Worm (Caenorhabditis elegans) whole organism, midembryonic: ENCODE data around the gene magu-2.

ENCODE experiments used
- T22C8.4 ChIP-seq: fragments of 200-800 bp; sonication (Bioruptor generic); IDR thresholded peaks from 2 replicates; pipeline ENCODE4 v1.3.6; 2022; ENCODE audit warnings: missing genetic modification characterization, missing compliant biosample characterization
- cog-1 ChIP-seq: sonication (generic microtip); optimal IDR thresholded peaks from 2 replicates; lab custom pipeline; 2016; ENCODE audit warnings: missing genetic modification characterization, missing compliant biosample characterization
- flt-1 ChIP-seq: fragments of 200-800 bp; sonication (Bioruptor generic); IDR thresholded peaks from 2 replicates; pipeline ENCODE4 v1.3.6; 2022; ENCODE audit warnings: missing genetic modification characterization, missing compliant biosample characterization
- klf-2 ChIP-seq: fragments of 200-800 bp; sonication (Bioruptor generic); conservative IDR thresholded peaks from 2 replicates; pipeline ENCODE4 v1.3.6; 2022; ENCODE audit warnings: missing genetic modification reagents, missing genetic modification characterization, missing compliant biosample characterization
- med-1 ChIP-seq: sonication (generic microtip); optimal IDR thresholded peaks from 2 replicates; lab custom pipeline; 2017; ENCODE audit warnings: missing genetic modification characterization, mild to moderate bottlenecking, missing compliant biosample characterization, antibody characterized with exemption, missing genetic modification reagents; ENCODE audit not compliant: insufficient read depth
- ref-1 ChIP-seq: fragments of 200-800 bp; sonication (Bioruptor generic); conservative IDR thresholded peaks from 2 replicates; pipeline ENCODE4 v1.3.6; 2022; ENCODE audit warnings: missing genetic modification reagents, missing genetic modification characterization, missing compliant biosample characterization
- tab-1 ChIP-seq: fragments of 200-800 bp; sonication (Bioruptor generic); IDR thresholded peaks from 2 replicates; pipeline ENCODE4 v1.3.6; 2022; ENCODE audit warnings: missing genetic modification characterization, missing compliant biosample characterization
- ztf-23 ChIP-seq: fragments of 200-800 bp; sonication (Bioruptor generic); IDR thresholded peaks from 2 replicates; pipeline ENCODE4 v1.3.6; 2022; ENCODE audit warnings: missing genetic modification reagents, missing genetic modification characterization, missing compliant biosample characterization
- ztf-29 ChIP-seq: fragments of 200-800 bp; sonication (Bioruptor generic); IDR thresholded peaks from 2 replicates; pipeline ENCODE4 v1.3.6; 2022; ENCODE audit warnings: missing genetic modification reagents, missing genetic modification characterization, missing compliant biosample characterization

magu-2 gene

DNA sequence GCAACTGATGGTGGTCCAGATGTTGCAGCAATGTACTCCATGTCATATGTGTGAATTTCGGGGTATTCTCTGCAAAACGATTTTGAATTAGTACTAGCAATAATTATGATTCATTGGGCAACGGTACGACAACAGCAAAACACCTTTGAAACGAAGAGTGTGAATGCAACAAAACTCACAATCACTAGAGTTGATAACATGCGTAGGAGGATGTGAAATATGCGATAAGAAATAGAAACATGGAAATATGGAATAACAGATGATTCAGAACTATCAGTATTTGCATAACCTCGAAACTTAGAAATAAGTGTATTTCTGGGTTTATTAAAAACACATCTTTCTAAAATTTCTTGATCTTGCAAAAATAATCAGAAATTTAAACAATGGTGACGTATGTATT lies 5.3 kb downstream of the magu-2 start:
- TF ChIP-seq T22C8.4 (GFP tag; lab: Robert Waterston, UW), result no peak
- no peak for TF ChIP-seq med-1
- no peak for TF ChIP-seq ref-1
- no peak for TF ChIP-seq cog-1 (tag; lab: Kevin White, UChicago)
- TF ChIP-seq flt-1 (GFP tag; lab: Robert Waterston, UW), result no peak
- TF ChIP-seq klf-2, result no peak
- TF ChIP-seq tab-1, result no peak
- no peak for TF ChIP-seq ztf-23 (GFP tag; lab: Robert Waterston, UW)
- TF ChIP-seq ztf-29, result no peak

DNA sequence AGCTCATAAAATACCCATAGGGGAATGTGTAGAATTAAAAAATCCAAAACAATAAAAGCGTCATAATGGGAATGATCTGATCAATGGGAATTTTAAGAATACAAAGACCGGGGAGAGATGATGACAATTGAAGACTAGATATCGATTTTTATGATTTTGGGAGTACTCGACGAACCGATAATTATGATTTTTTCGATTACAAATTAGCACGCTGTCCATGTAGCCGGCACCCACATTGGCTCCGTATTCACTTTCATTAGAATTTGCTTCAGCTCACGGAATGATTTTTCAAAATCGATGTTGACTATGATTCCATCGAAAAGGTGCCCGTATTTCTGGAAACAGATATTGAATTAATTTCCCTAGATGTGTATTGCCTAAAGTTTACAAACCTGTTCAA lies 8.0 kb downstream of the magu-2 start:
- no peak for TF ChIP-seq med-1
- no peak for TF ChIP-seq ztf-23 (GFP tag; lab: Robert Waterston, UW)
- peak; percentile 51 for TF ChIP-seq T22C8.4 (GFP tag; lab: Robert Waterston, UW)

DNA sequence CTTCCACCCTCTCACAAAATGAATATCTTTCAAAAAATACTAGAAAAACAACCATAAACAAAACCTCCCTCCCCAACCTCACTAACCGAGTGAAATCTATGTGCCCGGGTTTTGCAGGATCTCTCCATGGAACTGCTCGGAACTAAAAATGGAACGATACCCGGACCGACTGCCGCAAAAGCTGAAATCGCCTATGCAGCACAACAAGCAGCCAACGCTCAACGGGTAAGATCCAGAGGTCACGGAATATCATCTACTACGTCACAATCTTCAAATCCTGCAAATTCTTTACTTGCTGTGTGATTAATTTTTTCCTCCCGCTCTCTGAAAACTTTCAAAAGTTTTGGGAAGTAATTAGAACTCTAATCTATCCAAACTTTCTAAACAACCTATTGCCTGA lies 11.5 kb downstream of the magu-2 start:
- no peak for TF ChIP-seq ztf-23 (GFP tag; lab: Robert Waterston, UW)
- no peak for TF ChIP-seq flt-1 (GFP tag; lab: Robert Waterston, UW)
- TF ChIP-seq tab-1, result no peak
- TF ChIP-seq ref-1, result no peak
- TF ChIP-seq ztf-29, result no peak
- no peak for TF ChIP-seq T22C8.4 (GFP tag; lab: Robert Waterston, UW)
- no peak for TF ChIP-seq cog-1 (tag; lab: Kevin White, UChicago)
- no peak for TF ChIP-seq klf-2
- TF ChIP-seq med-1, result no peak

DNA sequence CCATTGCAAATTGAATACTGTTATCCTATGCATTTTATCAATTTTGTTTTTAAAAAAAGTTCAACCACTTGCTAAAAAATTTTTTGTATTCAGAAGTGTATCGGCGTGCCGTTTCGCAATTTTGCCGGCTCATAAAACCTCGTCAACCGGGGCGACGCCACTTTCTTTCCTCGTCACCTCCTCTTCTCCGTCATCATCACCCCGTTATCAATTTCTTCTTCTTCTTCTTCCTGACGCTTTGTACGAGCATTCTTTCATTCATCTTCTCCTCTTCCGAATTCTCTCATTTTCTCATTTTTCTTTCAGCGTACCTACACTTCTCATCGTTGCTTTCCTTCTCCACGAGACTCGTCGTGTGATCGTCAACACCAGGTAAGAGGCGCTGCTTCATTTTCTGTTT lies 14.6 kb downstream of the magu-2 start, which contains the start of gene sup-37:
sup-37 (plus strand) TSS at position 301 of the 400 bp plus-strand sequence.
- no peak for TF ChIP-seq ref-1
- TF ChIP-seq ztf-23 (GFP tag; lab: Robert Waterston, UW), result no peak
- TF ChIP-seq med-1, result no peak
- no peak for TF ChIP-seq cog-1 (tag; lab: Kevin White, UChicago)
- no peak for TF ChIP-seq flt-1 (GFP tag; lab: Robert Waterston, UW)
- TF ChIP-seq T22C8.4 (GFP tag; lab: Robert Waterston, UW), result no peak
- no peak for TF ChIP-seq klf-2
- TF ChIP-seq tab-1, result no peak
- no peak for TF ChIP-seq ztf-29

DNA sequence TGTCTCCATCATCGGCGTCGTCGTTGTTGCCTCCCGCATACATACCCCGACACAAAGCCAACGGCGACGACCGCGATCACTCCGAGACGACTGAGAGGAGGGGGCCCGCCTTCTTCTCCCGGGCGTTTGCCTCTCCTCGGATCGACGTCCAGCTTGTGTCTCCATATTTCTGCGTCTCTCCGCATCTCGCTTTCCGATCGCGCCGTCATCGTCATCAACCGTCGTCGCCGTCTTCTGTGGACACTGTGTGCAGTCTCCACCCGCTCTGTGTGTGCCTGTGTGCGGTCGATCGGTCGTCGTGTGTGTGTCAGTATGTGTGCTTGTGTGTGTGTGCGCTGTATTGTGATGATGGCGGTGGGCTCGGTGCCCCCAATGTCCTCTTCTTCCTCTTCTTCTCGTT lies 15.3 kb downstream of the magu-2 start:
- TF ChIP-seq klf-2, result no peak
- peak; percentile 27 for TF ChIP-seq cog-1 (tag; lab: Kevin White, UChicago)
- no peak for TF ChIP-seq med-1
- TF ChIP-seq ref-1, result no peak
- no peak for TF ChIP-seq T22C8.4 (GFP tag; lab: Robert Waterston, UW)
- peak; percentile 75 for TF ChIP-seq ztf-29
- TF ChIP-seq tab-1, result peak; percentile 70; the same call in 1 of the 2 replicates
- TF ChIP-seq flt-1 (GFP tag; lab: Robert Waterston, UW), result peak; percentile 73
- TF ChIP-seq ztf-23 (GFP tag; lab: Robert Waterston, UW), result peak; percentile 60

DNA sequence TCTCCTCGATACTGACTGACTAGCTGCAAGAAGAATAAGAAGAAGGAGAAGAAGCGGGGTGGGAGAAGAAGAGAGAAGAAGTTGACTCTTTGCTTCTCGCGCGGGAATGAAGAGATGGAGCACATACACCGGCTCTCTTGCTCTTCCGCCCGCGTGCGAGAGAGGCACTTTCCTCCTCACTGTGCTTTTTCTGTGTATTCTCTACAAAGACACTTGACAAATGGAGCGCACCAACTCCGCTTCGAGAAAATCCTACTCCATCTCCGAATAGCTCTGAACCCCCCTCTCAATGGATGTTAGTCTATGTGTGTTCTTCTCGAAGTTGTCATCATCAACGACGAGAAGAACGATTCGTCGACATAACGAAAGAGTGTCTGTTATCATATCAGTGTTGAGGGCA lies 16.3 kb downstream of the magu-2 start:
- no peak for TF ChIP-seq T22C8.4 (GFP tag; lab: Robert Waterston, UW)
- TF ChIP-seq ztf-23 (GFP tag; lab: Robert Waterston, UW), result no peak
- TF ChIP-seq ref-1, result no peak
- TF ChIP-seq flt-1 (GFP tag; lab: Robert Waterston, UW), result no peak
- TF ChIP-seq cog-1 (tag; lab: Kevin White, UChicago), result no peak
- no peak for TF ChIP-seq med-1
- TF ChIP-seq klf-2, result no peak
- no peak for TF ChIP-seq ztf-29

DNA sequence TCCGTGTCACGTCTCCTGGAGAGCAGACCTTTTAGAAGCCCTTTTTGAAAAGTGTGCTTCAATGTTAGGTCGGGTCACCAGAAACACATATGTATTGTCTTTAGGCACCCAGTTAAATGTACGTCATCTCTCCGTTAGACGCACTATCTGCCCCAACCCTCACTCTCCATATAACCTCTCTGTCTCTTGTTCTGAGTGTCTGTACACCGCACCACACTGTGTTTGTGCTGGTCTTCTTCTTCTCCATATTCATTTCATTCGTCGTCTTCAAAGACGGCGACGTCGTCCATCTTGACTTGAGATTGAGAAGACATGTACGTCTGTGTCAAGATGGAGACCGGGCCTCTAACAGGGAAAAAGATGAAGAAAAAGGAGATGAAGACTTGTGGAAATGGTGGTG lies 18.7 kb downstream of the magu-2 start:
- TF ChIP-seq tab-1, result no peak
- no peak for TF ChIP-seq ztf-29
- no peak for TF ChIP-seq ztf-23 (GFP tag; lab: Robert Waterston, UW)
- no peak for TF ChIP-seq klf-2
- TF ChIP-seq med-1, result no peak
- TF ChIP-seq T22C8.4 (GFP tag; lab: Robert Waterston, UW), result no peak
- TF ChIP-seq ref-1, result no peak
- TF ChIP-seq flt-1 (GFP tag; lab: Robert Waterston, UW), result no peak
- no peak for TF ChIP-seq cog-1 (tag; lab: Kevin White, UChicago)

DNA sequence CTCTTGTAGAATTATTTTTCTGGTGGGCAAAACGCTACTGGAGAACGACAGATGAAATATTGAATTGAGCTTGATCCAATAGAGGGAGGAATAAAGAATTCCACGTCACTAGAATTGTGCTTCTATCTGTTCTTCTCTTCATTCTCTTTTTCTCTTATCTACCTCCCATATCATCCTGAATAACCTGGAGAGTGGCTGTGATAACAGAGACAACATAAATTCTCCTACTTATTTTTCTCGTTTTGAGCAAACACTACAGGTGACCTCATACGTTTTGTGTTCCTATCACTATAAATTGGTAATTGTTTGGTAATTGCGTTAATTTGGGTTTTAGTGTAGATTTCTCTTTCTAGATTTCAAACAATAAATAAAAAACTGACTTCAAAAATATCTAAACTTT lies 19.7 kb downstream of the magu-2 start:
- TF ChIP-seq med-1, result no peak
- TF ChIP-seq ztf-29, result no peak
- no peak for TF ChIP-seq klf-2
- no peak for TF ChIP-seq cog-1 (tag; lab: Kevin White, UChicago)
- TF ChIP-seq T22C8.4 (GFP tag; lab: Robert Waterston, UW), result no peak
- TF ChIP-seq tab-1, result no peak
- TF ChIP-seq ztf-23 (GFP tag; lab: Robert Waterston, UW), result no peak
- TF ChIP-seq flt-1 (GFP tag; lab: Robert Waterston, UW), result no peak
- no peak for TF ChIP-seq ref-1

DNA sequence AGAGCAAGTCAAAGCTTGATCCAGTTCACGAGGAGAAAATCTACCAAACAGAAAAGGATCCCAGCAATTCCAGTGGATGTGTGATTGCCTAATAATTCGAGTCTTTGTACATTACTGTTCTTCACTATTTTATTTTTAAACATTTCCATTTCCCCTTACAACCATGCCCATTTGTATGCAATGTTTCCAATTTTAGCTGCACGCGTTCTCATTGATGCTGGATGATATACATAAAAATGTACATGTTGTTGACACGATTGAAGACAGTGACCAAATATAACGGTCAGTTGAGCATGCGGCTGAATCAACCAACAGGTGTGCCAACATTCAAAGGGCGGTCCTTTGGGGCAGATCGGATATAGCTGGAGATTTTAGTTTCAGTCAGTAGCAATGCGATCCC lies 24.6 kb downstream of the magu-2 start, which contains the start of gene B0507.1:
B0507.1 (plus strand) TSS at position 301 of the 400 bp plus-strand sequence.
- TF ChIP-seq ztf-23 (GFP tag; lab: Robert Waterston, UW) (no peak), klf-2 (no peak), tab-1 (no peak), ztf-29 (no peak), med-1 (no peak), T22C8.4 (GFP tag; lab: Robert Waterston, UW) (no peak), flt-1 (GFP tag; lab: Robert Waterston, UW) (no peak), ref-1 (no peak), cog-1 (tag; lab: Kevin White, UChicago) (no peak)

DNA sequence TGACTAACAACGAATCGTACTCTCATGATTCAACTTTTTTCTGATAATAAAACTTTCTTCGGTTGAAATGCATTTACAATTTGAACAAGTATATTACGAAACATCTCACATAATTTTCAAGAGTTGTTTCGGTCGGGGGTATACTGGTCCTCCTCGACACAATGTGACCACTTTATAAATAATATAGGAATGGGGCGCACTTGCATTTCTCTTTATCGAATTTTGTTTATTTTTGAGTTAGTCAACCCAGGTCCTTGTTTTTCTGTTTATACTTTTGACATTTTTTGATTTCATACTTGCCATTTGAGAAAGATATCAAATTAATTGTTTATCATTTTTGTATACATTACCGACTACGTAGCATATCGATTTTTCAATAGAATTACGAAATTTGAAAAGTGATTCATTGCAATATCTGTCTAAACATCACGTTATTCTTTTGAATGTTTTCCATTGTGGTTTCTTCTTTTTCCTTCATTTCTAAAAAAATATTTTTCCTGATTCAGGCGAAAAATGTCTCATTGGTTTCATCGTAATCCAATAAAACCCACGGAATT lies 26.9 kb downstream of the magu-2 start, which contains the start of gene B0507.2:
B0507.2 (plus strand) TSS at position 507 of the 557 bp plus-strand sequence.
- TF ChIP-seq med-1 (no peak), ztf-29 (no peak), T22C8.4 (GFP tag; lab: Robert Waterston, UW) (no peak), ref-1 (no peak), tab-1 (no peak)

DNA sequence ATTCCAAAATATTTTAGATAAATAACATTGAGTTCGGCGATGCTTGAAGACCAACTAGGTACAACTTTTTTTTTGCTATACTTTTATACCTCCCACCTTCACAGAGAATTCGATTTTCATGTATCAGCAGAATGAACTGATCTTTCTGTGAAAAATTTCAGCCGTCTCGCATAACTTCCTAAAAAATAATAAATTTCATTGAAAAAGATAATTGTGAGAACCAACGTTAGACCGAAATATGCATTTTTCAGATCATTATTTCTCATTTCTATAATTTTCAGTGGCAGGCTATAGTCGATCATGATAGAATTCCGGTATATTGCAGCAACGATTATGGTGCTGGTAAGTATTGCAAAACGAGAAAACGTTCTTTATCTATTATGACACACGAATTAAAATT lies 29.2 kb downstream of the magu-2 start, which contains the start of gene srx-115:
srx-115 (plus strand) TSS at position 301 of the 400 bp plus-strand sequence.
- TF ChIP-seq ztf-29, result no peak
- TF ChIP-seq ref-1, result no peak
- TF ChIP-seq flt-1 (GFP tag; lab: Robert Waterston, UW), result no peak
- no peak for TF ChIP-seq klf-2
- TF ChIP-seq cog-1 (tag; lab: Kevin White, UChicago), result no peak
- TF ChIP-seq T22C8.4 (GFP tag; lab: Robert Waterston, UW), result no peak
- no peak for TF ChIP-seq tab-1
- TF ChIP-seq ztf-23 (GFP tag; lab: Robert Waterston, UW), result no peak
- no peak for TF ChIP-seq med-1
